Worm (Caenorhabditis elegans): ENCODE measurements around the gene tsn-1.

The tsn-1 gene

DNA sequence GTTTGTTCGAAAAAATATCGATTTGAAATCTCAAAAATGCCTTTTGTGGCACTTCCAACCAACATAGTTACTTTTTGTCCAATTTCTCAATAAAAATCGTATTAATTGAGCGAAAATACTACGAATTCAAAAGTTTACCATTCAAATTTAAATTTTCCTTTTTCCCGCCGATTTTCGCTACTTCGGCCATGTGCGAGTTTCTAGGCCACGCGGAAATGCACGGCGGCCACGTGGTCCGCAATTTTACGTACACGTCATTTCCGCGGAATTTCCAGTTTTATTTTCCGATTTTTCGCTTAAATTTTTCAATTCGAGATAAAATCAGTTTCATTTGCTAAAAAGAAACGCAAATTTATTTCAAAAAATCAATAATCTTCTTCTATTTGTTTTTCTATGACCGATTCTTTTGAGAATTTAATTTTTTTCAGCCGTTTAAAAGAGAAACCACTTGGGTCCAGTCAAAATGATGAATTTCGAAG, 33.4 kb downstream of the tsn-1 start, which contains the start of gene eas-1:
Gene eas-1 (plus strand): TSS at position 429 of the 479 bp plus-strand sequence.
- peak; percentile 64 for TF ChIP-seq eyg-1 (tag; optimal IDR thresholded peaks at IDR 0.05)
- peak; percentile 98 for TF ChIP-seq C08G9.2 (tag; optimal IDR thresholded peaks at IDR 0.05)
- no peak for TF ChIP-seq fax-1 (tag; optimal IDR thresholded peaks at IDR 0.05)
- no peak for TF ChIP-seq che-1 (tag; optimal IDR thresholded peaks at IDR 0.05)
- no peak for TF ChIP-seq pros-1 (tag; optimal IDR thresholded peaks at IDR 0.05)
- TF ChIP-seq ceh-34 (tag; optimal IDR thresholded peaks at IDR 0.05), result peak; percentile 24
- TF ChIP-seq nhr-232 (tag; optimal IDR thresholded peaks at IDR 0.05), result no peak
- peak; percentile 1 for TF ChIP-seq sdc-2 (tag; optimal IDR thresholded peaks at IDR 0.05)
- TF ChIP-seq unc-42 (tag; optimal IDR thresholded peaks at IDR 0.05), result peak; percentile 50
- peak; percentile 65 for TF ChIP-seq ceh-14 (tag; optimal IDR thresholded peaks at IDR 0.05)
- peak; percentile 89 for TF ChIP-seq tbx-2 (tag; optimal IDR thresholded peaks at IDR 0.05)
- TF ChIP-seq hlh-15 (tag; optimal IDR thresholded peaks at IDR 0.05), result peak; percentile 13
- peak; percentile 89 for TF ChIP-seq ceh-2 (tag; optimal IDR thresholded peaks at IDR 0.05)
- no peak for TF ChIP-seq ceh-9 (tag; optimal IDR thresholded peaks at IDR 0.05)
- TF ChIP-seq hlh-6 (tag; optimal IDR thresholded peaks at IDR 0.05), result no peak
- peak; percentile 77 for TF ChIP-seq mec-3 (tag; optimal IDR thresholded peaks at IDR 0.05; ENCODE audit: borderline replicate concordance)
- TF ChIP-seq fkh-10 (GFP tag; optimal IDR thresholded peaks at IDR 0.05), result no peak
- TF ChIP-seq ceh-6 (GFP tag; optimal IDR thresholded peaks at IDR 0.05), result peak; percentile 34
- TF ChIP-seq nfya-1 (tag; optimal IDR thresholded peaks at IDR 0.05), result peak; percentile 48
- no peak for TF ChIP-seq nhr-11 (tag; optimal IDR thresholded peaks at IDR 0.05)
- TF ChIP-seq K09A11.1 (tag; optimal IDR thresholded peaks at IDR 0.05; ENCODE audit: insufficient read depth), result no peak
- TF ChIP-seq ama-1 (optimal IDR thresholded peaks at IDR 0.05), result no peak
- TF ChIP-seq ttx-3 (tag; optimal IDR thresholded peaks at IDR 0.05), result peak; percentile 9
- TF ChIP-seq pha-4 (tag; optimal IDR thresholded peaks at IDR 0.05), result no peak
- no peak for TF ChIP-seq sox-4 (tag; optimal IDR thresholded peaks at IDR 0.05)
- no peak for TF ChIP-seq pag-3 (tag; optimal IDR thresholded peaks at IDR 0.05; ENCODE audit: borderline replicate concordance)
- peak; percentile 93 for TF ChIP-seq tbx-7 (tag; optimal IDR thresholded peaks at IDR 0.05)
- no peak for TF ChIP-seq ceh-45 (GFP tag; IDR thresholded peaks at IDR 0.05)
- TF ChIP-seq ceh-24 (tag; optimal IDR thresholded peaks at IDR 0.05), result no peak
- TF ChIP-seq pat-9 (tag; optimal IDR thresholded peaks at IDR 0.05), result no peak
- TF ChIP-seq pax-1 (tag; optimal IDR thresholded peaks at IDR 0.05), result peak; percentile 8
- TF ChIP-seq elt-4 (tag; optimal IDR thresholded peaks at IDR 0.05), result no peak
- TF ChIP-seq K02D7.2 (tag; optimal IDR thresholded peaks at IDR 0.05), result no peak
- no peak for TF ChIP-seq C38D4.7 (GFP tag; optimal IDR thresholded peaks at IDR 0.05)
- no peak for TF ChIP-seq ceh-30 (tag; optimal IDR thresholded peaks at IDR 0.05)
- TF ChIP-seq odd-2 (tag; optimal IDR thresholded peaks at IDR 0.05), result no peak
- no peak for TF ChIP-seq dmd-4 (tag; optimal IDR thresholded peaks at IDR 0.05; ENCODE audit: borderline replicate concordance)
- TF ChIP-seq lin-11 (tag; optimal IDR thresholded peaks at IDR 0.05), result no peak
- TF ChIP-seq unc-3 (GFP tag; conservative IDR thresholded peaks at IDR 0.05), result no peak
- peak; percentile 21 for TF ChIP-seq unc-3 (tag; optimal IDR thresholded peaks at IDR 0.05)
- peak; percentile 54 for TF ChIP-seq F13H6.1 (tag; optimal IDR thresholded peaks at IDR 0.05)
- TF ChIP-seq pqm-1 (tag; optimal IDR thresholded peaks at IDR 0.05), result peak; percentile 46
- TF ChIP-seq syd-9 (tag; optimal IDR thresholded peaks at IDR 0.05), result no peak
- no peak for TF ChIP-seq ceh-22 (tag; optimal IDR thresholded peaks at IDR 0.05)
- TF ChIP-seq Y22D7AL.16 (tag; optimal IDR thresholded peaks at IDR 0.05), result no peak
- peak; percentile 17 for TF ChIP-seq ceh-18 (tag; optimal IDR thresholded peaks at IDR 0.05)
- peak; percentile 5 for TF ChIP-seq unc-86 (tag; optimal IDR thresholded peaks at IDR 0.05)
- TF ChIP-seq ceh-19 (GFP tag; optimal IDR thresholded peaks at IDR 0.05), result no peak
- peak; percentile 86 for TF ChIP-seq ref-2 (tag; optimal IDR thresholded peaks at IDR 0.05)
- TF ChIP-seq hlh-30 (tag; optimal IDR thresholded peaks at IDR 0.05; ENCODE audit: insufficient read depth), result peak; percentile 83
- no peak for TF ChIP-seq ceh-48 (tag; optimal IDR thresholded peaks at IDR 0.05)
- no peak for TF ChIP-seq npax-4 (tag; optimal IDR thresholded peaks at IDR 0.05)
- peak; percentile 91 for TF ChIP-seq rnt-1 (tag; optimal IDR thresholded peaks at IDR 0.05)
- TF ChIP-seq ztf-16 (tag; optimal IDR thresholded peaks at IDR 0.05), result no peak
